Worm (Caenorhabditis elegans): Measurements from ENCODE around the gene try-5.

The try-5 gene

ce11 chrV:9334216-9334615 is 12.6 kb upstream of the try-5 start, which contains the start of gene ucp-4:
Gene ucp-4 (plus strand): TSS chrV:9334298.
- TF ChIP-seq blmp-1 (tag; optimal IDR thresholded peaks at IDR 0.05) (peak; percentile 44), lsy-2 (tag; optimal IDR thresholded peaks at IDR 0.05) (peak in 1 of 2 experiments; percentile 9), lin-14 (GFP tag; optimal IDR thresholded peaks at IDR 0.05) (peak; percentile 23), nhr-85 (tag) (peak; percentile 11), dpl-1 (GFP tag; optimal IDR thresholded peaks at IDR 0.05) (peak in 1 of 3 experiments; percentile 24), mep-1 (tag; optimal IDR thresholded peaks at IDR 0.05) (no peak), nhr-12 (tag; optimal IDR thresholded peaks at IDR 0.05) (no peak)

DNA sequence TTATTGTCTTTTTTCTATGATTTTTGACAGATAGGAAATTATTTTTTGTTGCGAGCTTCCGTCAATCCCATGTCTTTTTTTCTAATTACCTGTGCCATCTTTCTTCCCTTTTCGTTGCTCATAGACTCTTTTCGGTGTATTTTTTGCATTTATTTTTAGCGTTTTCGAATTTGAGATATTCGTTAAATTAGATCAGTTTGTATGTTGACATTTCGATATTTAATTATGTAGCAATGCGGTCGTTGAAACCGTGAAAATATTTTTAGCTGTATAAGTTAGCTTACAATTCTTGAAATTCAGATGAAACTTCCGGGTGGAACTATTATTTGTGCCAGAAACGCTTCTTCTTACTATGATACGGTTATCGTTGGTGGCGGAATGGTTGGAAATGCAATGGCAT is 10.4 kb upstream of the try-5 start, which contains the start of gene coq-6:
Gene coq-6 (plus strand): TSS at position 301 of the 400 bp plus-strand sequence.
- TF ChIP-seq fos-1 (tag; optimal IDR thresholded peaks at IDR 0.05) (no peak), F16B12.6 (tag; optimal IDR thresholded peaks at IDR 0.05) (no peak), ceh-63 (GFP tag; optimal IDR thresholded peaks at IDR 0.05) (no peak), Y116A8C.19 (tag; optimal IDR thresholded peaks at IDR 0.05; ENCODE audit: borderline replicate concordance) (no peak), unc-98 (GFP tag; IDR thresholded peaks at IDR 0.05) (no peak), pag-3 (tag; optimal IDR thresholded peaks at IDR 0.05; ENCODE audit: borderline replicate concordance, insufficient read depth) (no peak), nhr-71 (tag; optimal IDR thresholded peaks at IDR 0.05) (no peak), snu-23 (GFP tag; optimal IDR thresholded peaks at IDR 0.05) (no peak), elt-3 (tag; optimal IDR thresholded peaks at IDR 0.05) (no peak), irx-1 (tag; optimal IDR thresholded peaks at IDR 0.05) (no peak), efl-1 (optimal IDR thresholded peaks at IDR 0.05) (no peak), efl-1 (GFP tag; optimal IDR thresholded peaks at IDR 0.05 in 1 of 2) (no peak), lin-14 (GFP tag; optimal IDR thresholded peaks at IDR 0.05) (no peak), jun-1 (tag; optimal IDR thresholded peaks at IDR 0.05) (no peak), lin-39 (tag; optimal IDR thresholded peaks at IDR 0.05) (no peak), sup-37 (GFP tag; optimal IDR thresholded peaks at IDR 0.05) (no peak)

ce11 chrV:9338452-9338851 is 8.4 kb upstream of the try-5 start:
- no peak for TF ChIP-seq hpl-2 (GFP tag; optimal IDR thresholded peaks at IDR 0.05)
- TF ChIP-seq ama-1 (optimal IDR thresholded peaks at IDR 0.05) = peak; percentile 86
- no peak for TF ChIP-seq swsn-7 (tag; optimal IDR thresholded peaks at IDR 0.05)
- no peak for TF ChIP-seq C16A3.4 (tag; optimal IDR thresholded peaks at IDR 0.05)
- TF ChIP-seq ceh-63 (GFP tag; optimal IDR thresholded peaks at IDR 0.05) = no peak
- TF ChIP-seq nhr-90 (tag; optimal IDR thresholded peaks at IDR 0.05; ENCODE audit: poor library complexity) = no peak
- TF ChIP-seq nhr-19 (GFP tag; conservative IDR thresholded peaks at IDR 0.05) = no peak
- TF ChIP-seq nhr-237 (tag; optimal IDR thresholded peaks at IDR 0.05) = no peak
- TF ChIP-seq snu-23 (GFP tag; optimal IDR thresholded peaks at IDR 0.05) = no peak
- no peak for TF ChIP-seq dsc-1 (tag; optimal IDR thresholded peaks at IDR 0.05)
- TF ChIP-seq lin-35 (GFP tag; optimal IDR thresholded peaks at IDR 0.05) = no peak
- peak; percentile 63 for TF ChIP-seq nhr-47 (tag; optimal IDR thresholded peaks at IDR 0.05)
- peak; percentile 14 to 22 for TF ChIP-seq efl-1 (optimal IDR thresholded peaks at IDR 0.05)
- peak in 1 of 2 experiments; percentile 0 for TF ChIP-seq efl-1 (GFP tag; optimal IDR thresholded peaks at IDR 0.05 in 1 of 2)
- peak; percentile 27 for TF ChIP-seq fkh-8 (tag; optimal IDR thresholded peaks at IDR 0.05)
- peak; percentile 15 for TF ChIP-seq ztf-4 (tag; optimal IDR thresholded peaks at IDR 0.05)
- TF ChIP-seq tlp-1 (tag; optimal IDR thresholded peaks at IDR 0.05) = no peak
- TF ChIP-seq aha-1 (tag; optimal IDR thresholded peaks at IDR 0.05) = no peak

DNA sequence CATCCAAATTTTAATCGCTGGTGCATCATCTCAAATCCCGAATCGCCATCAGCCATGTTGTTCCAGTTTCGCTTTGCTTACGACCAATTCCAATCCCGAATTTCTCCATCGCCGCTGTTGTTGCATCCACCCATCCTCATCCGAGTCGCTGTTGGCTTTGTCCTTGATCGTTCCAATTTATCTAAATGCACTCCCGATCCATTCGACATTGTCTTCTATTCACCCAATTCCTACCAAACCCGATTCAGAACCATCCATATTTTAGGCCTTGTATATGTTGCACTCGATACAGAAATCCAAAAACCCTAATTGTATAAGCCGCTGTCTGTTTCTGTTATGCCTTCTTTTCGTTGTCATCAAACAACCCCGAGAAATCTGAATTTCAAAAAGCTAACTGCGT is 6.5 kb upstream of the try-5 start:
- no peak for TF ChIP-seq mdl-1 (tag; optimal IDR thresholded peaks at IDR 0.05)
- no peak for TF ChIP-seq pqm-1 (tag; optimal IDR thresholded peaks at IDR 0.05)
- no peak for TF ChIP-seq lin-15B (tag; optimal IDR thresholded peaks at IDR 0.05)
- TF ChIP-seq C34B4.2 (tag; optimal IDR thresholded peaks at IDR 0.05) = no peak
- TF ChIP-seq fkh-10 (GFP tag; optimal IDR thresholded peaks at IDR 0.05) = no peak
- no peak for TF ChIP-seq sptf-1 (tag; optimal IDR thresholded peaks at IDR 0.05)
- TF ChIP-seq xbp-1 (tag; optimal IDR thresholded peaks at IDR 0.05) = no peak
- TF ChIP-seq nhr-84 (tag; optimal IDR thresholded peaks at IDR 0.05) = no peak
- peak; percentile 56 for TF ChIP-seq grh-1 (GFP tag; IDR thresholded peaks at IDR 0.05)
- TF ChIP-seq swsn-7 (tag; optimal IDR thresholded peaks at IDR 0.05) = no peak
- TF ChIP-seq lin-14 (GFP tag; optimal IDR thresholded peaks at IDR 0.05) = no peak
- no peak for TF ChIP-seq nhr-47 (tag; optimal IDR thresholded peaks at IDR 0.05)
- no peak for TF ChIP-seq ceh-88 (GFP tag; IDR thresholded peaks at IDR 0.05)
- no peak for TF ChIP-seq unc-62 (GFP tag; optimal IDR thresholded peaks at IDR 0.05)
- TF ChIP-seq hlh-4 (tag; optimal IDR thresholded peaks at IDR 0.05) = no peak
- TF ChIP-seq mef-2 (tag; optimal IDR thresholded peaks at IDR 0.05) = no peak
- no peak for TF ChIP-seq nhr-237 (tag; optimal IDR thresholded peaks at IDR 0.05)
- TF ChIP-seq zip-4 (GFP tag; optimal IDR thresholded peaks at IDR 0.05) = no peak
- TF ChIP-seq ceh-90 (tag; optimal IDR thresholded peaks at IDR 0.05) = no peak

Data from whole organism, L1 larva.